Fruit fly (Drosophila melanogaster) whole organism, embryonic: ENCODE results near the gene Fdh.

Source experiments
- CG10959 ChIP-seq: fragments of 200-800 bp; sonication (Bioruptor generic); IDR thresholded peaks from 2 replicates; pipeline ENCODE4 v1.3.6; 2022; ENCODE audit warnings: missing biosample characterization, missing genetic modification characterization
- CG11723 ChIP-seq: fragments of 200-800 bp; sonication (Bioruptor generic); optimal IDR thresholded peaks from 2 replicates; lab custom pipeline; 2017; ENCODE audit warnings: missing biosample characterization, mild to moderate bottlenecking, missing genetic modification characterization
- CG12071 ChIP-seq: fragments of 200-800 bp; sonication (Bioruptor generic); optimal IDR thresholded peaks from 3 replicates; lab custom pipeline; 2018; ENCODE audit warnings: missing biosample characterization, mild to moderate bottlenecking, missing genetic modification characterization
- CG13624 ChIP-seq: fragments of 200-800 bp; sonication (Bioruptor generic); optimal IDR thresholded peaks from 2 replicates; lab custom pipeline; 2016; ENCODE audit warnings: missing biosample characterization, missing genetic modification characterization
- CG13894 ChIP-seq: fragments of 200-800 bp; sonication (Bioruptor generic); optimal IDR thresholded peaks from 3 replicates; lab custom pipeline; 2018; ENCODE audit warnings: missing biosample characterization, mild to moderate bottlenecking, missing genetic modification characterization, moderate library complexity
- CG14441 ChIP-seq: fragments of 200-800 bp; sonication (Bioruptor generic); IDR thresholded peaks from 2 replicates; pipeline ENCODE4 v1.3.6; 2022; ENCODE audit warnings: missing biosample characterization, missing genetic modification characterization
- CG14667 ChIP-seq: fragments of 200-800 bp; sonication (Bioruptor generic); IDR thresholded peaks from 2 replicates; pipeline ENCODE4 v1.3.6; 2022; ENCODE audit warnings: missing biosample characterization, missing genetic modification characterization
- CG15269 ChIP-seq: fragments of 200-800 bp; sonication (Bioruptor generic); optimal IDR thresholded peaks from 2 replicates; lab custom pipeline; 2018; ENCODE audit warnings: missing biosample characterization, mild to moderate bottlenecking, missing genetic modification characterization, moderate library complexity
- CG17359 ChIP-seq: fragments of 200-800 bp; sonication (Bioruptor generic); optimal IDR thresholded peaks from 3 replicates; lab custom pipeline; 2018; ENCODE audit warnings: missing biosample characterization, mild to moderate bottlenecking, missing genetic modification characterization, moderate library complexity
- CG2129 ChIP-seq: fragments of 200-800 bp; sonication (Bioruptor generic); IDR thresholded peaks from 2 replicates; pipeline ENCODE4 v1.3.6; 2022; ENCODE audit warnings: missing biosample characterization, missing genetic modification characterization; ENCODE audit not compliant: partially characterized antibody
- CG3847 ChIP-seq: fragments of 200-800 bp; sonication (Bioruptor generic); IDR thresholded peaks from 2 replicates; pipeline ENCODE4 v1.3.6; 2022; ENCODE audit warnings: missing biosample characterization, missing genetic modification characterization
- CG4328 ChIP-seq: fragments of 200-800 bp; sonication (Bioruptor generic); optimal IDR thresholded peaks from 3 replicates; lab custom pipeline; 2017; ENCODE audit warnings: missing biosample characterization, missing genetic modification reagents, missing genetic modification characterization
- CG4424 ChIP-seq: fragments of 200-800 bp; sonication (Bioruptor generic); optimal IDR thresholded peaks from 3 replicates; lab custom pipeline; 2016; ENCODE audit warnings: missing biosample characterization, missing genetic modification characterization
- CG4617 ChIP-seq: fragments of 200-800 bp; sonication (Bioruptor generic); optimal IDR thresholded peaks from 3 replicates; lab custom pipeline; 2016; ENCODE audit warnings: missing biosample characterization, missing genetic modification characterization, borderline replicate concordance
- CG6175 ChIP-seq: fragments of 200-800 bp; sonication (Bioruptor generic); IDR thresholded peaks from 3 replicates; pipeline ENCODE4 v1.3.6; 2022; ENCODE audit warnings: missing biosample characterization, missing genetic modification characterization
- CG6791 ChIP-seq: fragments of 200-800 bp; sonication (Bioruptor generic); IDR thresholded peaks from 3 replicates; pipeline ENCODE4 v1.3.6; 2022; ENCODE audit warnings: missing biosample characterization, missing genetic modification characterization; ENCODE audit not compliant: partially characterized antibody
- CG7372 ChIP-seq: fragments of 200-800 bp; sonication (Bioruptor generic); IDR thresholded peaks from 2 replicates; pipeline ENCODE4 v1.3.6; 2022; ENCODE audit warnings: missing biosample characterization, missing genetic modification characterization
- CG7987 ChIP-seq: fragments of 200-800 bp; sonication (Bioruptor generic); optimal IDR thresholded peaks from 2 replicates; lab custom pipeline; 2018; ENCODE audit warnings: missing biosample characterization, mild to moderate bottlenecking, missing genetic modification characterization, moderate library complexity
- Dll ChIP-seq: fragments of 200-800 bp; sonication (Bioruptor generic); IDR thresholded peaks from 4 replicates; pipeline ENCODE4 v1.3.6; 2022; ENCODE audit warnings: missing biosample characterization, missing genetic modification characterization; ENCODE audit not compliant: partially characterized antibody
- Hr78 ChIP-seq, 2 experiments: fragments of 200-800 bp in 1 of 2; fragments of >200 bp in 1 of 2; sonication (Bioruptor generic) in 1 of 2; optimal IDR thresholded peaks; 2 replicates each; lab custom pipeline; 2017 to 2019; ENCODE audit warnings: missing biosample characterization in 2 of 2, missing genetic modification characterization in 2 of 2, mild to moderate bottlenecking in 1 of 2, moderate library complexity in 1 of 2
- Jarid2 ChIP-seq: fragments of 200-800 bp; sonication (Bioruptor generic); optimal IDR thresholded peaks from 3 replicates; lab custom pipeline; 2017; ENCODE audit warnings: mild to moderate bottlenecking, missing biosample characterization, missing genetic modification reagents, missing genetic modification characterization
- Max ChIP-seq: fragments of 200-800 bp; sonication (Bioruptor generic); optimal IDR thresholded peaks from 2 replicates; lab custom pipeline; 2016; ENCODE audit warnings: missing biosample characterization, mild to moderate bottlenecking, missing genetic modification characterization
- Meics ChIP-seq: fragments of 200-800 bp; sonication (Bioruptor generic); optimal IDR thresholded peaks from 2 replicates; lab custom pipeline; 2017; ENCODE audit warnings: missing biosample characterization, mild to moderate bottlenecking, missing genetic modification characterization
- Nf-YA ChIP-seq: fragments of 200-800 bp; sonication (Bioruptor generic); IDR thresholded peaks from 2 replicates; pipeline ENCODE4 v1.3.6; 2022; ENCODE audit warnings: missing biosample characterization, missing genetic modification characterization
- Nf-YC ChIP-seq: fragments of 200-800 bp; optimal IDR thresholded peaks from 3 replicates; lab custom pipeline; 2019; ENCODE audit warnings: missing biosample characterization, mild to moderate bottlenecking, missing genetic modification characterization, moderate library complexity
- NfI ChIP-seq: fragments of 200-800 bp; sonication (Bioruptor generic); optimal IDR thresholded peaks from 3 replicates; lab custom pipeline; 2018; ENCODE audit warnings: missing biosample characterization, mild to moderate bottlenecking, missing genetic modification characterization, moderate library complexity
- Scr ChIP-seq: fragments of 200-800 bp; sonication (Bioruptor generic); IDR thresholded peaks from 2 replicates; pipeline ENCODE4 v1.3.6; 2022; ENCODE audit warnings: missing biosample characterization, missing genetic modification characterization; ENCODE audit not compliant: partially characterized antibody
- Stat92E ChIP-seq, 3 experiments: fragments of >200 bp in 2 of 3; fragments of 200-800 bp in 1 of 3; sonication (Bioruptor generic) in 1 of 3; optimal IDR thresholded peaks; 2 replicates each; lab custom pipeline; 2017 to 2019; ENCODE audit warnings: missing biosample characterization in 3 of 3, missing genetic modification characterization in 3 of 3, mild to moderate bottlenecking in 1 of 3, moderate library complexity in 1 of 3
- YL-1 ChIP-seq: fragments of 200-800 bp; sonication (Bioruptor generic); optimal IDR thresholded peaks from 3 replicates; lab custom pipeline; 2017; ENCODE audit warnings: missing biosample characterization, mild to moderate bottlenecking, missing genetic modification characterization
- ara ChIP-seq: fragments of 200-800 bp; sonication (Bioruptor generic); IDR thresholded peaks from 2 replicates; pipeline ENCODE4 v1.3.6; 2022; ENCODE audit warnings: missing biosample characterization, missing genetic modification characterization
- crp ChIP-seq, 2 experiments: fragments of 200-800 bp; sonication (Bioruptor generic); optimal IDR thresholded peaks; 2 replicates in 1 of 2; 3 replicates in 1 of 2; lab custom pipeline; 2017; ENCODE audit warnings: missing biosample characterization in 2 of 2, missing genetic modification characterization in 2 of 2, mild to moderate bottlenecking in 1 of 2, moderate library complexity in 1 of 2
- emc ChIP-seq: fragments of 200-800 bp; sonication (Bioruptor generic); optimal IDR thresholded peaks from 2 replicates; lab custom pipeline; 2016; ENCODE audit warnings: missing biosample characterization, missing genetic modification characterization
- ewg ChIP-seq: fragments of 200-800 bp; sonication (Bioruptor generic); optimal IDR thresholded peaks from 3 replicates; lab custom pipeline; 2017; ENCODE audit warnings: mild to moderate bottlenecking, missing biosample characterization, missing genetic modification reagents, missing genetic modification characterization
- fd3F ChIP-seq: fragments of 200-800 bp; sonication (Bioruptor generic); optimal IDR thresholded peaks from 2 replicates; lab custom pipeline; 2018; ENCODE audit warnings: missing biosample characterization, mild to moderate bottlenecking, missing genetic modification characterization, moderate library complexity
- fd64A ChIP-seq: fragments of 200-800 bp; sonication (Bioruptor generic); optimal IDR thresholded peaks from 3 replicates; lab custom pipeline; 2018; ENCODE audit warnings: missing biosample characterization, mild to moderate bottlenecking, missing genetic modification characterization
- grau ChIP-seq: fragments of 200-800 bp; optimal IDR thresholded peaks from 3 replicates; lab custom pipeline; 2019; ENCODE audit warnings: missing biosample characterization, mild to moderate bottlenecking, missing genetic modification characterization, moderate library complexity
- gsb-n ChIP-seq: fragments of 200-800 bp; sonication (Bioruptor generic); optimal IDR thresholded peaks from 3 replicates; lab custom pipeline; 2018; ENCODE audit warnings: missing biosample characterization, mild to moderate bottlenecking, missing genetic modification characterization
- kni ChIP-seq: fragments of 200-800 bp; sonication (Bioruptor generic); optimal IDR thresholded peaks from 3 replicates; lab custom pipeline; 2017; ENCODE audit warnings: mild to moderate bottlenecking, missing biosample characterization, missing genetic modification reagents, missing genetic modification characterization
- luna ChIP-seq: fragments of 200-800 bp; sonication (Bioruptor generic); optimal IDR thresholded peaks from 2 replicates; lab custom pipeline; 2016; ENCODE audit warnings: missing biosample characterization, missing genetic modification characterization
- pb ChIP-seq: fragments of 200-800 bp; sonication (Bioruptor generic); optimal IDR thresholded peaks from 3 replicates; lab custom pipeline; 2016; ENCODE audit warnings: missing biosample characterization, missing genetic modification characterization
- pzg ChIP-seq: fragments of 200-800 bp; sonication (Bioruptor generic); optimal IDR thresholded peaks from 3 replicates; lab custom pipeline; 2018; ENCODE audit warnings: missing biosample characterization, mild to moderate bottlenecking, missing genetic modification characterization, moderate library complexity
- sens-2 ChIP-seq: fragments of 200-800 bp; sonication (Bioruptor generic); IDR thresholded peaks from 2 replicates; pipeline ENCODE4 v1.3.6; 2022; ENCODE audit warnings: missing biosample characterization, missing genetic modification characterization
- stwl ChIP-seq: fragments of 200-800 bp; sonication (Bioruptor generic); optimal IDR thresholded peaks from 3 replicates; lab custom pipeline; 2018; ENCODE audit warnings: missing biosample characterization, mild to moderate bottlenecking, missing genetic modification characterization, moderate library complexity
- tin ChIP-seq: fragments of 200-800 bp; sonication (Bioruptor generic); optimal IDR thresholded peaks from 3 replicates; lab custom pipeline; 2016; ENCODE audit warnings: missing biosample characterization, missing genetic modification characterization
- wek ChIP-seq: fragments of 200-800 bp; sonication (Bioruptor generic); optimal IDR thresholded peaks from 3 replicates; lab custom pipeline; 2018; ENCODE audit warnings: missing biosample characterization, mild to moderate bottlenecking, missing genetic modification characterization, moderate library complexity
- zfh1 ChIP-seq: fragments of 200-800 bp; sonication (Bioruptor generic); IDR thresholded peaks from 3 replicates; pipeline ENCODE4 v1.3.6; 2022; ENCODE audit warnings: missing biosample characterization, missing genetic modification characterization

Fdh gene

DNA sequence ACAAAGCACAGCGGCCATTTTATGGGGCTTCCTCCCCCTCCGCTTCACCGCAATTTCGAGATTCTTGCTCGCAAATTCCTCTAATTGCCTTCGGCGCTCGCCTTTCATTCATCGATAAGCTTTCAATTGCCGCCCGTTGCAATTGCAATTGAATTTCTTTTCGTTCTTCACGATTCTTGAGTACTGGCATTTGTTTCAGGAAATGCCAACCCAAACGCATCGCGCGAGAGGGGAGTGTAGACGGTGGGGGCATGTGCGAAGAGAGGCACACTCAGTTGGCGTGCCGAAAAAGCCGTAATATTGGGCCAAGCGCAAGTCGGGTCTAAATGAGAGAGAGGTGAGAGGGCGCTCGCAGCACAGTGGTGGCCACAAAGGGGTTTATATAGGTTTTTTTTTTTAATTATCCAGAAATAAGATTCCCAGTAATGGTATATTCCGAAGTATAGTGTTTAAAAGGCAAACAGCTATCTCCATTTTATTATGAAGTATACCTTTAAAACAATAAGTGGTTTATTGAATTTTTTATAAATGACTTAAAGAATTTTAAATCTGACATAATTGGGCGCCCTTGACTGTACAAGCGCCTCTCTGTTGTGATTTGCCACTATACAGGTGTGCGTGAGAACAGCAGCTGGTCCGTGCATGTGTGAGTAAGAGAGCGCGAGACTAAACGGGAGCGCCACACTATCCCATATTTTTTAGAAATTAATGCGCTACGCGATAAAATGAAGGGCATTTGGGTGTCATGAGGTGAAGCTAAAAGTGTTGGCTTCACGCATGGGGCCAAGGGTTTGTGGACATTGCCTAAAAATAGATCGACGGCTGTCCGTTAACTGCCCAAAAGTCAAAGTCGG lies 14.5 kb upstream of the Fdh start (continued):
- peak in 1 of 2 experiments; percentile 92 for TF ChIP-seq Hr78 (GFP tag; optimal IDR thresholded peaks at IDR 0.05; lab: Kevin White, UChicago)
- peak; percentile 89 for TF ChIP-seq gsb-n (tag; lab: Kevin White, UChicago)
- peak; percentile 83 for TF ChIP-seq tin (GFP tag; lab: Kevin White, UChicago)
- TF ChIP-seq NfI (GFP tag; lab: Kevin White, UChicago): peak; percentile 87
- no peak for TF ChIP-seq CG2129 (GFP tag; lab: Robert Waterston, UW)
- peak; percentile 88 for TF ChIP-seq CG17359 (tag; lab: Kevin White, UChicago)
- no peak for TF ChIP-seq CG6791 (GFP tag; lab: Robert Waterston, UW)
- peak; percentile 77 for TF ChIP-seq fd3F (GFP tag; lab: Kevin White, UChicago)
- TF ChIP-seq CG7987 (GFP tag; lab: Kevin White, UChicago): peak; percentile 12
- TF ChIP-seq Meics (GFP tag; lab: Kevin White, UChicago): peak; percentile 94
- TF ChIP-seq Max (GFP tag; lab: Kevin White, UChicago): peak; percentile 81
- peak; percentile 66 for TF ChIP-seq CG12071 (GFP tag; lab: Kevin White, UChicago)
- TF ChIP-seq kni (GFP tag; lab: Kevin White, UChicago): peak; percentile 88
- TF ChIP-seq CG14441: peak; percentile 81
- peak in 1 of 2 experiments; percentile 66 for TF ChIP-seq crp (GFP tag; optimal IDR thresholded peaks at IDR 0.05; lab: Kevin White, UChicago)
- peak; percentile 75 for TF ChIP-seq CG14667
- 0 out of 2 replicates have a peak, but pooled peaks have one; percentile 25 for TF ChIP-seq Scr
- peak; percentile 80 for TF ChIP-seq Nf-YA (GFP tag; lab: Robert Waterston, UW)
- TF ChIP-seq ara (GFP tag; lab: Robert Waterston, UW): peak; percentile 77
- TF ChIP-seq CG15269: peak; percentile 94
- peak; percentile 85 for TF ChIP-seq ewg
- TF ChIP-seq Nf-YC (tag; lab: Kevin White, UChicago): peak; percentile 80
- TF ChIP-seq CG4617: peak; percentile 36
- TF ChIP-seq CG13624 (GFP tag; lab: Kevin White, UChicago): peak; percentile 90
- TF ChIP-seq YL-1 (GFP tag; lab: Kevin White, UChicago): peak; percentile 39
- peak; percentile 53 for TF ChIP-seq emc (GFP tag; lab: Kevin White, UChicago)
- TF ChIP-seq sens-2 (GFP tag; lab: Robert Waterston, UW): peak; percentile 57; the same call in 1 of the 2 replicates
- peak; percentile 33 for TF ChIP-seq luna (GFP tag; lab: Kevin White, UChicago)
- peak; percentile 94 for TF ChIP-seq CG13894 (tag; lab: Kevin White, UChicago)
- TF ChIP-seq grau: peak; percentile 86
- TF ChIP-seq Stat92E (GFP tag; optimal IDR thresholded peaks at IDR 0.05; lab: Kevin White, UChicago): peak in 1 of 3 experiments; percentile 74
- TF ChIP-seq Jarid2 (GFP tag; lab: Kevin White, UChicago): peak; percentile 67
- TF ChIP-seq CG6175 (GFP tag; lab: Robert Waterston, UW): no peak; the same call in 2 of the 3 replicates
- peak; percentile 86 for TF ChIP-seq CG11723
- peak; percentile 92 for TF ChIP-seq CG4328 (GFP tag; lab: Kevin White, UChicago)
- TF ChIP-seq pzg (GFP tag; lab: Kevin White, UChicago): no peak
- 0 out of 4 replicates have a peak, but pooled peaks have one; percentile 49 for TF ChIP-seq Dll (GFP tag; lab: Robert Waterston, UW)
- TF ChIP-seq CG3847 (GFP tag; lab: Robert Waterston, UW): peak; percentile 91
- TF ChIP-seq wek (GFP tag; lab: Kevin White, UChicago): no peak
- TF ChIP-seq pb (GFP tag; lab: Kevin White, UChicago): peak; percentile 67
- TF ChIP-seq CG7372 (GFP tag; lab: Robert Waterston, UW): peak; percentile 84
- TF ChIP-seq CG4424 (GFP tag; lab: Kevin White, UChicago): peak; percentile 88
- TF ChIP-seq CG10959 (GFP tag; lab: Robert Waterston, UW): 0 out of 2 replicates have a peak, but pooled peaks have one; percentile 24
- no peak for TF ChIP-seq stwl (tag; lab: Kevin White, UChicago)
- TF ChIP-seq fd64A (GFP tag; lab: Kevin White, UChicago): no peak
- TF ChIP-seq zfh1 (GFP tag; lab: Robert Waterston, UW): peak; percentile 74
